Fruit fly (Drosophila melanogaster) whole organism, embryonic: ENCODE data around the gene Lcp65Ae.
A peak's percentile ranks its signal among the peaks of the same experiment; 100 is the strongest.

Source experiments
- Atf3 ChIP-seq: fragments of 200-800 bp; sonication (Bioruptor generic); optimal IDR thresholded peaks from 3 replicates; lab custom pipeline; 2016; ENCODE audit warnings: missing biosample characterization, missing genetic modification characterization
- Bgb ChIP-seq: fragments of 200-800 bp; sonication (Bioruptor generic); IDR thresholded peaks from 2 replicates; pipeline ENCODE4 v1.3.6; 2022; ENCODE audit warnings: missing biosample characterization, missing genetic modification characterization; ENCODE audit not compliant: partially characterized antibody
- Bteb2 ChIP-seq: fragments of 200-800 bp; sonication (Bioruptor generic); optimal IDR thresholded peaks from 2 replicates; lab custom pipeline; 2016; ENCODE audit warnings: missing biosample characterization, missing genetic modification characterization
- CG11456 ChIP-seq: fragments of 200-800 bp; sonication (Bioruptor generic); IDR thresholded peaks from 3 replicates; pipeline ENCODE4 v1.3.6; 2022; ENCODE audit warnings: missing biosample characterization, missing genetic modification characterization
- CG12659 ChIP-seq: fragments of 200-800 bp; sonication (Bioruptor generic); optimal IDR thresholded peaks from 3 replicates; lab custom pipeline; 2017; ENCODE audit warnings: mild to moderate bottlenecking, missing biosample characterization, missing genetic modification reagents, missing genetic modification characterization
- CG12744 ChIP-seq: fragments of 200-800 bp; sonication (Bioruptor generic); optimal IDR thresholded peaks from 2 replicates; lab custom pipeline; 2016; ENCODE audit warnings: missing biosample characterization, missing genetic modification characterization
- CG14860 ChIP-seq: fragments of 200-800 bp; sonication (Bioruptor generic); IDR thresholded peaks from 3 replicates; pipeline ENCODE4 v1.3.6; 2022; ENCODE audit warnings: missing biosample characterization, missing genetic modification characterization; ENCODE audit not compliant: partially characterized antibody
- CG15514 ChIP-seq: fragments of 200-800 bp; sonication (Bioruptor generic); optimal IDR thresholded peaks from 3 replicates; lab custom pipeline; 2017; ENCODE audit warnings: missing biosample characterization, missing genetic modification characterization, mild to moderate bottlenecking, moderate library complexity, missing genetic modification reagents
- CG1603 ChIP-seq: fragments of 200-800 bp; sonication (Bioruptor generic); optimal IDR thresholded peaks from 2 replicates; lab custom pipeline; 2019; ENCODE audit warnings: missing biosample characterization, mild to moderate bottlenecking, missing genetic modification characterization, moderate library complexity
- CG16815 ChIP-seq: fragments of 200-800 bp; sonication (Bioruptor generic); optimal IDR thresholded peaks from 3 replicates; lab custom pipeline; 2017; ENCODE audit warnings: missing biosample characterization, mild to moderate bottlenecking, missing genetic modification characterization
- CG17385 ChIP-seq: fragments of 200-800 bp; sonication (Bioruptor generic); optimal IDR thresholded peaks from 3 replicates; lab custom pipeline; 2018; ENCODE audit warnings: missing biosample characterization, mild to moderate bottlenecking, missing genetic modification characterization
- CG17802 ChIP-seq: fragments of 200-800 bp; sonication (Bioruptor generic); optimal IDR thresholded peaks from 2 replicates; lab custom pipeline; 2018; ENCODE audit warnings: missing biosample characterization, mild to moderate bottlenecking, missing genetic modification characterization, moderate library complexity
- CG18262 ChIP-seq: fragments of 200-800 bp; optimal IDR thresholded peaks from 3 replicates; lab custom pipeline; 2019; ENCODE audit warnings: missing biosample characterization, mild to moderate bottlenecking, missing genetic modification characterization, moderate library complexity
- CG2129 ChIP-seq: fragments of 200-800 bp; sonication (Bioruptor generic); IDR thresholded peaks from 2 replicates; pipeline ENCODE4 v1.3.6; 2022; ENCODE audit warnings: missing biosample characterization, missing genetic modification characterization; ENCODE audit not compliant: partially characterized antibody
- CG32772 ChIP-seq: fragments of 200-800 bp; sonication (Bioruptor generic); IDR thresholded peaks from 2 replicates; pipeline ENCODE4 v1.3.6; 2022; ENCODE audit warnings: missing biosample characterization, missing genetic modification characterization
- CG3407 ChIP-seq: fragments of 200-800 bp; sonication (Bioruptor generic); optimal IDR thresholded peaks from 2 replicates; lab custom pipeline; 2018; ENCODE audit warnings: missing biosample characterization, mild to moderate bottlenecking, missing genetic modification characterization
- CG43689 ChIP-seq: fragments of 200-800 bp; sonication (Bioruptor generic); IDR thresholded peaks from 2 replicates; pipeline ENCODE4 v1.3.6; 2022; ENCODE audit warnings: missing biosample characterization, missing genetic modification characterization
- CG4404 ChIP-seq: fragments of 200-800 bp; sonication (Bioruptor generic); IDR thresholded peaks from 2 replicates; pipeline ENCODE4 v1.3.6; 2022; ENCODE audit warnings: missing biosample characterization, missing genetic modification characterization
- CG5180 ChIP-seq: fragments of 200-800 bp; sonication (Bioruptor generic); optimal IDR thresholded peaks from 3 replicates; lab custom pipeline; 2017; ENCODE audit warnings: missing biosample characterization, missing genetic modification characterization, mild to moderate bottlenecking, moderate library complexity, missing genetic modification reagents
- CG6791 ChIP-seq: fragments of 200-800 bp; sonication (Bioruptor generic); IDR thresholded peaks from 3 replicates; pipeline ENCODE4 v1.3.6; 2022; ENCODE audit warnings: missing biosample characterization, missing genetic modification characterization; ENCODE audit not compliant: partially characterized antibody
- CG7556 ChIP-seq: fragments of 200-800 bp; sonication (Bioruptor generic); optimal IDR thresholded peaks from 2 replicates; lab custom pipeline; 2017; ENCODE audit warnings: missing biosample characterization, mild to moderate bottlenecking, missing genetic modification characterization
- CG8089 ChIP-seq: fragments of 200-800 bp; sonication (Bioruptor generic); optimal IDR thresholded peaks from 3 replicates; lab custom pipeline; 2016; ENCODE audit warnings: missing biosample characterization, missing genetic modification characterization
- CG9797 ChIP-seq: fragments of 200-800 bp; sonication (Bioruptor generic); optimal IDR thresholded peaks from 3 replicates; lab custom pipeline; 2018; ENCODE audit warnings: missing biosample characterization, mild to moderate bottlenecking, missing genetic modification characterization
- D ChIP-seq, 2 experiments: fragments of 200-800 bp in 1 of 2; fragments of >200 bp in 1 of 2; sonication (Bioruptor generic) in 1 of 2; optimal IDR thresholded peaks; 2 replicates in 1 of 2; 3 replicates in 1 of 2; lab custom pipeline; 2017; ENCODE audit warnings: mild to moderate bottlenecking in 1 of 2, missing biosample characterization in 1 of 2, missing genetic modification characterization in 1 of 2, missing genetic modification reagents in 1 of 2
- Eip74EF ChIP-seq, 2 experiments: fragments of 200-800 bp in 1 of 2; fragments of >200 bp in 1 of 2; sonication (Bioruptor generic) in 1 of 2; optimal IDR thresholded peaks; 2 replicates each; lab custom pipeline; 2017 to 2019; ENCODE audit warnings: missing biosample characterization in 2 of 2, missing genetic modification characterization in 2 of 2, mild to moderate bottlenecking in 1 of 2, moderate library complexity in 1 of 2
- Hey ChIP-seq: fragments of 200-800 bp; sonication (Bioruptor generic); optimal IDR thresholded peaks from 3 replicates; lab custom pipeline; 2018; ENCODE audit warnings: missing biosample characterization, mild to moderate bottlenecking, missing genetic modification characterization
- HmgD ChIP-seq: fragments of 200-800 bp; sonication (Bioruptor generic); optimal IDR thresholded peaks from 3 replicates; lab custom pipeline; 2016; ENCODE audit warnings: missing biosample characterization, missing genetic modification characterization
- Hmx ChIP-seq: fragments of 200-800 bp; sonication (Bioruptor generic); optimal IDR thresholded peaks from 2 replicates; lab custom pipeline; 2016; ENCODE audit warnings: missing biosample characterization, missing genetic modification characterization
- Hsf ChIP-seq: fragments of 200-800 bp; sonication (Bioruptor generic); optimal IDR thresholded peaks from 3 replicates; lab custom pipeline; 2016; ENCODE audit warnings: missing biosample characterization, missing genetic modification characterization
- Neu2 ChIP-seq: fragments of 200-800 bp; sonication (Bioruptor generic); optimal IDR thresholded peaks from 3 replicates; lab custom pipeline; 2016; ENCODE audit warnings: missing biosample characterization, missing genetic modification characterization, borderline replicate concordance
- Optix ChIP-seq: fragments of 200-800 bp; sonication (Bioruptor generic); IDR thresholded peaks from 3 replicates; pipeline ENCODE4 v1.3.6; 2022; ENCODE audit warnings: missing biosample characterization, missing genetic modification characterization
- Sin3A ChIP-seq: fragments of >200 bp; optimal IDR thresholded peaks from 2 replicates; lab custom pipeline; 2018
- dati ChIP-seq: fragments of 200-800 bp; sonication (Bioruptor generic); IDR thresholded peaks from 2 replicates; pipeline ENCODE4 v1.3.6; 2022; ENCODE audit warnings: missing biosample characterization, missing genetic modification characterization
- fd64A ChIP-seq: fragments of 200-800 bp; sonication (Bioruptor generic); optimal IDR thresholded peaks from 3 replicates; lab custom pipeline; 2018; ENCODE audit warnings: missing biosample characterization, mild to moderate bottlenecking, missing genetic modification characterization
- gfzf ChIP-seq: fragments of 200-800 bp; sonication (Bioruptor generic); optimal IDR thresholded peaks from 2 replicates; lab custom pipeline; 2016; ENCODE audit warnings: missing biosample characterization, mild to moderate bottlenecking, missing genetic modification characterization, moderate library complexity
- jumu ChIP-seq: fragments of 200-800 bp; sonication (Bioruptor generic); optimal IDR thresholded peaks from 3 replicates; lab custom pipeline; 2016; ENCODE audit warnings: missing biosample characterization, missing genetic modification characterization
- lab ChIP-seq: fragments of 200-800 bp; sonication (Bioruptor generic); optimal IDR thresholded peaks from 3 replicates; lab custom pipeline; 2017; ENCODE audit warnings: missing biosample characterization, missing genetic modification characterization, mild to moderate bottlenecking, moderate library complexity, missing genetic modification reagents
- mld ChIP-seq: fragments of 200-800 bp; sonication (Bioruptor generic); IDR thresholded peaks from 3 replicates; pipeline ENCODE4 v1.3.6; 2022; ENCODE audit warnings: missing biosample characterization, missing genetic modification characterization; ENCODE audit not compliant: partially characterized antibody
- nerfin-2 ChIP-seq: fragments of 200-800 bp; sonication (Bioruptor generic); IDR thresholded peaks from 2 replicates; pipeline ENCODE4 v1.3.6; 2022; ENCODE audit warnings: missing biosample characterization, missing genetic modification characterization; ENCODE audit not compliant: partially characterized antibody
- peb ChIP-seq: fragments of 200-800 bp; sonication (Bioruptor generic); IDR thresholded peaks from 2 replicates; pipeline ENCODE4 v1.3.6; 2022; ENCODE audit warnings: missing biosample characterization, missing genetic modification characterization
- pros ChIP-seq: fragments of 200-800 bp; sonication (Bioruptor generic); optimal IDR thresholded peaks from 3 replicates; lab custom pipeline; 2019; ENCODE audit warnings: missing biosample characterization, mild to moderate bottlenecking, missing genetic modification characterization, moderate library complexity
- sim ChIP-seq: fragments of 200-800 bp; sonication (Bioruptor generic); IDR thresholded peaks from 2 replicates; pipeline ENCODE4 v1.3.6; 2022; ENCODE audit warnings: missing biosample characterization, missing genetic modification characterization
- so ChIP-seq: fragments of 200-800 bp; sonication (Bioruptor generic); IDR thresholded peaks from 3 replicates; pipeline ENCODE4 v1.3.6; 2022; ENCODE audit warnings: missing biosample characterization, missing genetic modification characterization
- sr ChIP-seq: fragments of 200-800 bp; sonication (Bioruptor generic); IDR thresholded peaks from 3 replicates; pipeline ENCODE4 v1.3.6; 2022; ENCODE audit warnings: missing biosample characterization, missing genetic modification characterization
- unpg ChIP-seq: fragments of 200-800 bp; sonication (Bioruptor generic); optimal IDR thresholded peaks from 3 replicates; lab custom pipeline; 2018; ENCODE audit warnings: missing biosample characterization, mild to moderate bottlenecking, missing genetic modification characterization, moderate library complexity
- usp ChIP-seq: fragments of >200 bp; optimal IDR thresholded peaks from 2 replicates; lab custom pipeline; 2017; ENCODE audit warnings: missing biosample characterization, missing genetic modification characterization

Gene Lcp65Ae

DNA sequence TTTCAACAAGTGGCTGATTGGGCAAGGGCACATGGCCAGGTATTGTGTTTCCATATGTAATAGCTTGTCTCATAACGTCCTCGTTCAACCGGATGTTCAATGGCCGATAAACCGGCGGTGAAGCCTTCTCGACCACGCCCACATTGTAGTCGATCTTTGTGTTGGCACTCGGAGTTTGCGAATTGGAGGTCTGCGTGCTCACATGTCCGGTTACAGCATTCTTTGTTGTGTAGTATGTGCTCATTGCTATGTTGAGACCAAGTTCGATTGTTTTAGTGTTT lies 12.6 kb downstream of the Lcp65Ae start:
- TF ChIP-seq Optix (GFP tag; lab: Robert Waterston, UW) (no peak), lab (no peak), CG5180 (GFP tag; lab: Kevin White, UChicago) (peak; percentile 75), D (optimal IDR thresholded peaks at IDR 0.05; lab: Kevin White, UChicago) (peak; percentile 60), D (GFP tag; optimal IDR thresholded peaks at IDR 0.05; lab: Kevin White, UChicago) (no peak)

DNA sequence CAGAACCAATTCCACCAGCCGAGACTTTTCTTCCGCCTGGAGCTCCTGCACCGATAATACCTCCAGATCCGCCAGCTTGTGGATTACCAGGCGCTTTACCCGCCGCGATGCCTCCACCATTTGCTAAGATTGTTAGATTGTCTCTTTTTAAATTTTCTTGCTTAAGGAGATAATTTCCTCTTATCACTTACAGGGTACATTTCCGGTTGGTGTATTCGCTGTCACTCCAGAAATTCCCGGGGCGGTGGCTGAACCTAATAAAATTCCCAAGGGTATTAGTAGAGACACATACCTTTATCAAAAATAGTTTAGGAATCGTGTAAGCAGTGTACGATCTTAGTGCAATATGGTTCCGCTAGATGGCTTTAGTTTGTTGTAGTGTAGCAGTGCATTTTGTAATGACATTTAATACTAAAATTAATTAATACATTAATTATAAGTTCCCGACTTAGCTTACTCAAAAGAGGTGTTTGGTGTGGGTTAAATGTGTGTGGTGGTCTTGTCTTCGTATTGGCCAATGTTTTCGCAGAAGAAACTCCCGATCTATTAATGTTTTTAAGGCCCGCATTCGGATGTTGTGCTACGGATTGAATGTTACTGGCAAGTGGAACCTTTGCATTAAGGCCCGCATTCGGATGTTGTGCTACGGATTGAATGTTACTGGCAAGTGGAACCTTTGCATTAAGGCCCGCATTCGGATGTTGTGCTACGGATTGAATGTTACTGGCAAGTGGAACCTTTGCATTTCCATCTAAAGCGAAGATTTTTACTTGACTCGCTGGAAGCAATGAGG lies 13.1 kb downstream of the Lcp65Ae start:
- TF ChIP-seq unpg, result peak; percentile 76
- TF ChIP-seq fd64A (GFP tag; lab: Kevin White, UChicago), result no peak
- TF ChIP-seq CG9797 (GFP tag; lab: Kevin White, UChicago), result peak; percentile 29
- TF ChIP-seq pros, result no peak
- peak; percentile 80 for TF ChIP-seq CG15514 (GFP tag; lab: Kevin White, UChicago)
- TF ChIP-seq CG11456 (GFP tag; lab: Robert Waterston, UW), result peak; percentile 91; the same call in 2 of the 3 replicates
- TF ChIP-seq CG32772 (GFP tag; lab: Robert Waterston, UW), result no peak; the same call in 1 of the 2 replicates
- no peak for TF ChIP-seq Neu2 (GFP tag; lab: Kevin White, UChicago)
- TF ChIP-seq CG6791 (GFP tag; lab: Robert Waterston, UW), result no peak
- no peak for TF ChIP-seq CG2129 (GFP tag; lab: Robert Waterston, UW)
- TF ChIP-seq CG14860 (GFP tag; lab: Robert Waterston, UW), result no peak
- peak; percentile 59 for TF ChIP-seq CG8089 (GFP tag; lab: Kevin White, UChicago)
- TF ChIP-seq Eip74EF (GFP tag; optimal IDR thresholded peaks at IDR 0.05; lab: Kevin White, UChicago), result peak in 1 of 2 experiments; percentile 63
- TF ChIP-seq CG4404 (GFP tag; lab: Robert Waterston, UW), result no peak
- peak; percentile 79 for TF ChIP-seq CG1603 (tag; lab: Kevin White, UChicago)
- peak; percentile 17 for TF ChIP-seq CG16815 (GFP tag; lab: Kevin White, UChicago)
- TF ChIP-seq Sin3A (lab: Kevin White, UChicago), result peak; percentile 43
- TF ChIP-seq so (GFP tag; lab: Robert Waterston, UW), result peak; percentile 76; the same call in 2 of the 3 replicates
- TF ChIP-seq Bgb (GFP tag; lab: Robert Waterston, UW), result peak; percentile 22; the same call in 1 of the 2 replicates
- peak; percentile 53 for TF ChIP-seq Hsf
- peak; percentile 39 for TF ChIP-seq CG12659 (GFP tag; lab: Kevin White, UChicago)
- TF ChIP-seq mld (GFP tag; lab: Robert Waterston, UW), result no peak
- no peak for TF ChIP-seq CG12744 (GFP tag; lab: Kevin White, UChicago)
- peak; percentile 64 for TF ChIP-seq CG18262
- TF ChIP-seq CG17385 (GFP tag; lab: Kevin White, UChicago), result peak; percentile 72
- TF ChIP-seq gfzf (GFP tag; lab: Kevin White, UChicago), result peak; percentile 26
- no peak for TF ChIP-seq jumu
- no peak for TF ChIP-seq nerfin-2 (GFP tag; lab: Robert Waterston, UW)
- peak; percentile 71 for TF ChIP-seq CG43689 (GFP tag; lab: Robert Waterston, UW)
- TF ChIP-seq CG3407, result peak; percentile 68
- TF ChIP-seq sr (GFP tag; lab: Robert Waterston, UW), result peak; percentile 93
- no peak for TF ChIP-seq Atf3 (GFP tag; lab: Kevin White, UChicago)
- TF ChIP-seq CG7556, result peak; percentile 45
- peak; percentile 82 for TF ChIP-seq sim (GFP tag; lab: Robert Waterston, UW)
- peak; percentile 43 for TF ChIP-seq Hey
- TF ChIP-seq HmgD, result no peak
- no peak for TF ChIP-seq Bteb2 (GFP tag; lab: Kevin White, UChicago)
- peak; percentile 52; the same call in 1 of the 2 replicates for TF ChIP-seq peb (GFP tag; lab: Robert Waterston, UW)
- TF ChIP-seq usp (GFP tag; lab: Kevin White, UChicago), result no peak
- TF ChIP-seq dati (GFP tag; lab: Robert Waterston, UW), result peak; percentile 83
- no peak for TF ChIP-seq Hmx
- peak; percentile 98 for TF ChIP-seq CG17802 (tag; lab: Kevin White, UChicago)
